Fruit fly (Drosophila melanogaster) whole organism, adult: ENCODE results near the gene CG33725.

Experiments
- CG1620 ChIP-seq: fragments of 200-800 bp; sonication (Bioruptor generic); optimal IDR thresholded peaks from 2 replicates; lab custom pipeline; 2016; ENCODE audit warnings: missing biosample characterization, missing genetic modification characterization
- cic ChIP-seq: fragments of 200-800 bp; sonication (Bioruptor generic); optimal IDR thresholded peaks from 2 replicates; lab custom pipeline; 2017; ENCODE audit warnings: missing biosample characterization, mild to moderate bottlenecking, missing genetic modification characterization, moderate library complexity

DNA sequence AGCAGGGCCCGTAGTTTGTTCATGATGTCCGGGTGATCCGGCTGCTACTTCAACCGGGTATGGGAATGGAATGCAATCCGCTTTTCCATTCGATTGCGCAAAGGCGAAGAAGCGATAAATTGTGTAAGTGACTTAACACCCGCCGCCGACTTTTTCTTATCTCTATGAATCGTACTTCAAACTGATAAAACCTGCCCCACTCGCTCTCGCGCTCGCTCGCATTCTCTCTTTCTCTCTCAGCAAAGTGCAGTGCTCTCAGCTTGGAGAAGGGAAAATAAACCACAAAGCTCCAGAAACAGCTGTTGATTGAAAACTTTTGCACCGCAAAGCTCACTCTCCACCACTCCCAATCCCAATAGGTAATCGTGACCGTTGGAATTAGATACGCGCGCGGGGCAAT is 7.5 kb downstream of the CG33725 start:
- TF ChIP-seq cic (no peak), CG1620 (GFP tag; lab: Kevin White, UChicago) (no peak)
